Worm (Caenorhabditis elegans) whole organism, L3 larva: ENCODE data around the gene oatr-1.

Experiments
- R02D3.7 ChIP-seq: fragments of 150-350 bp; optimal IDR thresholded peaks from 2 replicates; lab custom pipeline; 2014; ENCODE audit warnings: missing biosample characterization, missing genetic modification characterization
- ZK546.5 ChIP-seq: sonication (generic microtip); optimal IDR thresholded peaks from 2 replicates; lab custom pipeline; 2017; ENCODE audit warnings: missing biosample characterization, missing genetic modification characterization
- aly-2 ChIP-seq: fragments of 150-350 bp; optimal IDR thresholded peaks from 2 replicates; lab custom pipeline; 2014; ENCODE audit warnings: missing biosample characterization, missing genetic modification characterization
- ama-1 ChIP-seq: fragments of 150-350 bp; optimal IDR thresholded peaks from 2 replicates; lab custom pipeline; 2018
- ceh-16 ChIP-seq: sonication (generic microtip); optimal IDR thresholded peaks from 2 replicates; lab custom pipeline; 2017; ENCODE audit warnings: missing biosample characterization, missing genetic modification characterization
- ceh-82 ChIP-seq: fragments of 150-350 bp; optimal IDR thresholded peaks from 2 replicates; lab custom pipeline; 2014; ENCODE audit warnings: missing biosample characterization, missing genetic modification characterization
- ceh-9 ChIP-seq: sonication (generic microtip); optimal IDR thresholded peaks from 2 replicates; lab custom pipeline; 2018; ENCODE audit warnings: missing biosample characterization, missing genetic modification characterization
- daf-12 ChIP-seq: fragments of 150-350 bp; optimal IDR thresholded peaks from 2 replicates; lab custom pipeline; 2014; ENCODE audit warnings: missing biosample characterization, missing genetic modification reagents, missing genetic modification characterization
- egl-27 ChIP-seq: sonication (generic microtip); optimal IDR thresholded peaks from 4 replicates; lab custom pipeline; 2017; ENCODE audit warnings: missing biosample characterization, missing genetic modification reagents, missing genetic modification characterization
- egl-5 ChIP-seq: fragments of 150-350 bp; optimal IDR thresholded peaks from 2 replicates; lab custom pipeline; 2017; ENCODE audit warnings: missing biosample characterization, missing genetic modification reagents, missing genetic modification characterization, inconsistent platforms
- elt-1 ChIP-seq: fragments of 150-350 bp; optimal IDR thresholded peaks from 2 replicates; lab custom pipeline; 2014; ENCODE audit warnings: missing biosample characterization, missing genetic modification characterization
- elt-2 ChIP-seq: sonication (generic microtip); optimal IDR thresholded peaks from 2 replicates; lab custom pipeline; 2016; ENCODE audit warnings: missing genetic modification reagents, mild to moderate bottlenecking, missing genetic modification characterization, missing compliant biosample characterization
- elt-3 ChIP-seq, 3 experiments: fragments of 150-350 bp in 1 of 3; sonication (generic microtip) in 2 of 3; optimal IDR thresholded peaks; 2 replicates in 2 of 3; 4 replicates in 1 of 3; lab custom pipeline; 2014 to 2017; ENCODE audit warnings: missing biosample characterization in 3 of 3, missing genetic modification characterization in 3 of 3
- eor-1 ChIP-seq, 2 experiments: fragments of 150-350 bp; optimal IDR thresholded peaks; 2 replicates each; lab custom pipeline; 2014 to 2018; ENCODE audit warnings: missing biosample characterization in 2 of 2, missing genetic modification characterization in 2 of 2
- fkh-2 ChIP-seq: fragments of 150-350 bp; optimal IDR thresholded peaks from 2 replicates; lab custom pipeline; 2014; ENCODE audit warnings: missing biosample characterization, missing genetic modification reagents, missing genetic modification characterization
- hmg-11 ChIP-seq: sonication (generic microtip); optimal IDR thresholded peaks from 2 replicates; lab custom pipeline; 2016; ENCODE audit warnings: missing genetic modification characterization, missing compliant biosample characterization
- jun-1 ChIP-seq: fragments of 150-350 bp; optimal IDR thresholded peaks from 2 replicates; lab custom pipeline; 2014; ENCODE audit warnings: missing biosample characterization, missing genetic modification reagents, missing genetic modification characterization
- lin-15B ChIP-seq: fragments of 150-350 bp; optimal IDR thresholded peaks from 2 replicates; lab custom pipeline; 2014; ENCODE audit warnings: missing biosample characterization, missing genetic modification characterization
- lin-39 ChIP-seq: fragments of 150-350 bp; optimal IDR thresholded peaks from 2 replicates; lab custom pipeline; 2018; ENCODE audit warnings: missing biosample characterization, missing genetic modification reagents, missing genetic modification characterization
- lsy-12 ChIP-seq: sonication (generic microtip); optimal IDR thresholded peaks from 2 replicates; lab custom pipeline; 2016; ENCODE audit warnings: mild to moderate bottlenecking, missing genetic modification characterization, missing compliant biosample characterization
- mdl-1 ChIP-seq: fragments of 150-350 bp; optimal IDR thresholded peaks from 2 replicates; lab custom pipeline; 2014; ENCODE audit warnings: missing biosample characterization, missing genetic modification characterization
- mml-1 ChIP-seq: fragments of 150-350 bp; sonication (generic microtip); optimal IDR thresholded peaks from 3 replicates; lab custom pipeline; 2014; ENCODE audit warnings: missing biosample characterization, missing genetic modification characterization
- nfya-1 ChIP-seq: sonication (generic microtip); optimal IDR thresholded peaks from 2 replicates; lab custom pipeline; 2017; ENCODE audit warnings: missing genetic modification characterization, mild to moderate bottlenecking, missing compliant biosample characterization, antibody characterized with exemption, moderate library complexity; ENCODE audit not compliant: insufficient read depth
- nhr-11 ChIP-seq: fragments of 150-350 bp; optimal IDR thresholded peaks from 2 replicates; lab custom pipeline; 2014; ENCODE audit warnings: missing biosample characterization, missing genetic modification characterization
- nhr-12 ChIP-seq: fragments of 150-350 bp; optimal IDR thresholded peaks from 2 replicates; lab custom pipeline; 2014; ENCODE audit warnings: missing biosample characterization, missing genetic modification characterization
- nhr-23 ChIP-seq: fragments of 150-350 bp; optimal IDR thresholded peaks from 2 replicates; lab custom pipeline; 2014; ENCODE audit warnings: missing biosample characterization, missing genetic modification reagents, missing genetic modification characterization
- nhr-25 ChIP-seq: sonication (generic microtip); optimal IDR thresholded peaks from 2 replicates; lab custom pipeline; 2017; ENCODE audit warnings: missing biosample characterization, missing genetic modification characterization
- nhr-28 ChIP-seq: fragments of 150-350 bp; optimal IDR thresholded peaks from 2 replicates; lab custom pipeline; 2014; ENCODE audit warnings: missing biosample characterization, missing genetic modification characterization
- nhr-43 ChIP-seq: sonication (generic microtip); optimal IDR thresholded peaks from 2 replicates; lab custom pipeline; 2016; ENCODE audit warnings: mild to moderate bottlenecking, missing genetic modification characterization, missing compliant biosample characterization; ENCODE audit not compliant: poor library complexity, severe bottlenecking
- nhr-67 ChIP-seq: fragments of 150-350 bp; optimal IDR thresholded peaks from 2 replicates; lab custom pipeline; 2014; ENCODE audit warnings: missing biosample characterization, missing genetic modification characterization
- nhr-76 ChIP-seq: fragments of 150-350 bp; sonication (generic microtip); optimal IDR thresholded peaks from 5 replicates; lab custom pipeline; 2014; ENCODE audit warnings: missing biosample characterization, missing genetic modification characterization
- nhr-77 ChIP-seq: fragments of 150-350 bp; optimal IDR thresholded peaks from 2 replicates; lab custom pipeline; 2014; ENCODE audit warnings: missing biosample characterization, missing genetic modification characterization
- pha-4 ChIP-seq: fragments of 150-350 bp; optimal IDR thresholded peaks from 2 replicates; lab custom pipeline; 2014; ENCODE audit warnings: missing biosample characterization, missing genetic modification reagents, missing genetic modification characterization
- pqm-1 ChIP-seq: fragments of 150-350 bp; optimal IDR thresholded peaks from 2 replicates; lab custom pipeline; 2017; ENCODE audit warnings: missing biosample characterization, missing genetic modification characterization, inconsistent platforms
- skn-1 ChIP-seq: fragments of 150-350 bp; optimal IDR thresholded peaks from 2 replicates; lab custom pipeline; 2014; ENCODE audit warnings: missing biosample characterization, missing genetic modification characterization
- snpc-4 ChIP-seq: fragments of 150-350 bp; optimal IDR thresholded peaks from 2 replicates; lab custom pipeline; 2014; ENCODE audit warnings: missing biosample characterization, missing genetic modification characterization
- tbx-2 ChIP-seq: sonication (generic microtip); optimal IDR thresholded peaks from 2 replicates; lab custom pipeline; 2016; ENCODE audit warnings: mild to moderate bottlenecking, missing genetic modification characterization, missing compliant biosample characterization
- unc-39 ChIP-seq: sonication (generic microtip); optimal IDR thresholded peaks from 4 replicates; lab custom pipeline; 2017; ENCODE audit warnings: missing biosample characterization, missing genetic modification characterization
- unc-62 ChIP-seq: fragments of 150-350 bp; sonication (generic microtip); optimal IDR thresholded peaks from 4 replicates; lab custom pipeline; 2014; ENCODE audit warnings: missing biosample characterization, missing genetic modification reagents, missing genetic modification characterization
- zag-1 ChIP-seq: fragments of 150-350 bp; optimal IDR thresholded peaks from 2 replicates; lab custom pipeline; 2014; ENCODE audit warnings: missing biosample characterization, missing genetic modification characterization
- ztf-11 ChIP-seq: fragments of 150-350 bp; optimal IDR thresholded peaks from 2 replicates; lab custom pipeline; 2014; ENCODE audit warnings: missing biosample characterization, missing genetic modification characterization
- ztf-4 ChIP-seq: fragments of 150-350 bp; optimal IDR thresholded peaks from 2 replicates; lab custom pipeline; 2014; ENCODE audit warnings: missing biosample characterization, missing genetic modification characterization

oatr-1 gene

DNA sequence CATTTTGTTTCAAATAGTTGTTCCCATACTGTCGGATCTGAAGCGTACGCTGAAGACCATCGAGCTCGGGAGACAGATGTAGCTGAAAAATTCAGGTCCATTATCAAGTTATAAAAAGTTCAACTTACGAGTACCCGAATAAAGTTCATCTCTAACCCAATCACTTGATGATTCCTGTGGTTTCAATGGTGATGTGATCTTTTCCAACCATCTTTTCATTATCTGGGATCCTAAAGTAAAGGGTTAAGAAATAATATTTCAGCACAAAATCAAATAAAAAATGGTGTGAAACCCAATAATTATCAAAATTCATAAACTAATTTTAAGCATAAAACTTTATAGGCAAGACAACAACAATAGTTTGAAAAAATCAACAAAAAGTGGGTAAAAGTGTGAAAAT, 31.2 kb upstream of the oatr-1 start, which contains the start of gene C05D11.8:
Gene C05D11.8, minus strand, starts transcription at position 101 of the 400 bp plus-strand sequence.
- TF ChIP-seq aly-2 (tag; lab: Kevin White, UChicago) (no peak), nhr-76 (tag; lab: Kevin White, UChicago) (no peak), nfya-1 (no peak), mml-1 (tag; lab: Kevin White, UChicago) (no peak), zag-1 (no peak)

DNA sequence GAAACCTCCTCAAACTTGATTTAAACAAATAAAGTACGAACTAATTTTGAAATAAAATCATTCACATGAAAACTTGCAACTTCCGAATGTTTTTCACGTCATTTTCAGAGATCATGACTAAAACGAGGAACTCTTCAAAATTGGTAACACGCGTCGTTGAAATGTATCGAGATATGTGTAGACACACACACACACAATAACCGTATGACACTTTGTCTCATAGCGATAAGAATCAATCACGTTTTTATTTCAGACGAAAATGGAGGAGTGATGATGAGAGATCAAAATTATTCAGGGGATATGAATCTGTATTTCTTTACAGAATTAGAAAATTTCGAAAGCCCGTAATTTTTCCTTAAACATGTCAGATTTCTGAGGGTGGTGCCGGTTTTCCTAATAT, 26.7 kb upstream of the oatr-1 start:
- TF ChIP-seq nhr-23 (tag; lab: Kevin White, UChicago) (no peak), skn-1 (no peak), pqm-1 (tag; lab: Kevin White, UChicago) (peak; percentile 85), elt-1 (tag; lab: Kevin White, UChicago) (peak; percentile 14), jun-1 (tag; lab: Kevin White, UChicago) (peak; percentile 10), elt-2 (peak; percentile 34), lsy-12 (tag; lab: Kevin White, UChicago) (peak; percentile 2)

DNA sequence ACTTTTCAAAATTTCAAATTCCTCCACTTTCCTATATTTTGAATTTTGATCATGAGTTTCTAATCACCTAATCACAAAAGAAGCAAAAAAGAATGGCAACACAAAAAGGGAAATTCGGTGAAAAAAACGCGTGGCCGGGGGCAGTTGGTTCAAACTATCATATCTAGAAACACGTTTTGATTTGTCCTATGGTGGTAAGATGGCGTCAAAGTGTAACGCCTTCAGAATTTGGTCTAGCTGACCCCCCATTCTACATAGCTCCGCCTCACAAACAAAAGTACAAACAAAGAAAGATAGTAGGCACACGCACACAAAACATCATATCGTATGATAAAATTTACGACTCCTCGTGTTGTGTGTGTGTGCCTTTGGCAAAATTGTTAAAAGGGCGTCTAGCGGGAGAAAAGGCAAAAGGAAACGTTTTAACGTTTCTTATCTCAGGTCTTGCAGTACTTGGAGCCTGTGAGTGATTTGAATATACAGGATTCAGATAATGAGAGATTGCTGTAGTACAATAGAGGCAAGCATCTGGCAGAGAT, 26.1 kb upstream of the oatr-1 start:
- TF ChIP-seq mdl-1 (tag; lab: Kevin White, UChicago): peak; percentile 47
- TF ChIP-seq elt-2: peak; percentile 91
- TF ChIP-seq elt-3 (tag; optimal IDR thresholded peaks at IDR 0.05; lab: Kevin White, UChicago): peak in 1 of 3 experiments; percentile 3
- peak; percentile 19 for TF ChIP-seq pha-4 (tag; lab: Kevin White, UChicago)
- TF ChIP-seq unc-39: no peak
- TF ChIP-seq pqm-1 (tag; lab: Kevin White, UChicago): peak; percentile 89
- TF ChIP-seq ceh-9: no peak
- peak; percentile 72 for TF ChIP-seq nhr-43

DNA sequence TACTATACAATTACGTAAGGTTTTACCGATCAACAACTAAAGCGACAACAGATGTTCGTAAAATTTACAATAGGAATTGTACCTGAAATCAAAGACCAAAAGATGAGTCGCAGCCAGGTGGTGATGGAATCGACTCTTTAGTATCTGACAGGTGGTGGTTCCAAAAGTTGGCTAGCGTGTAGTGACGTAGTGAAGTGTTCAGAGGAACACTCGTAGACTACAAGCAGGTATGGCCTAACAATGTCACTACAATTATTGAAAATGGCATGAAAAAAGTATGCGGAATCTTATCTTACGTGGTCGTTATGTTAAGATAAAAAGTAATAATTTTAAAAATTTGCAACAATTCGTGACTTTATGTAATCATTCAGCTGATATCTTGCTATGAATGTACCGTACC, 25.5 kb upstream of the oatr-1 start:
- TF ChIP-seq unc-62: no peak
- TF ChIP-seq elt-3 (tag; optimal IDR thresholded peaks at IDR 0.05; lab: Kevin White, UChicago): no peak
- no peak for TF ChIP-seq lin-15B (tag; lab: Kevin White, UChicago)
- no peak for TF ChIP-seq lsy-12 (tag; lab: Kevin White, UChicago)
- TF ChIP-seq tbx-2 (tag; lab: Kevin White, UChicago): no peak
- no peak for TF ChIP-seq unc-39
- TF ChIP-seq pha-4 (tag; lab: Kevin White, UChicago): no peak
- no peak for TF ChIP-seq nhr-23 (tag; lab: Kevin White, UChicago)

DNA sequence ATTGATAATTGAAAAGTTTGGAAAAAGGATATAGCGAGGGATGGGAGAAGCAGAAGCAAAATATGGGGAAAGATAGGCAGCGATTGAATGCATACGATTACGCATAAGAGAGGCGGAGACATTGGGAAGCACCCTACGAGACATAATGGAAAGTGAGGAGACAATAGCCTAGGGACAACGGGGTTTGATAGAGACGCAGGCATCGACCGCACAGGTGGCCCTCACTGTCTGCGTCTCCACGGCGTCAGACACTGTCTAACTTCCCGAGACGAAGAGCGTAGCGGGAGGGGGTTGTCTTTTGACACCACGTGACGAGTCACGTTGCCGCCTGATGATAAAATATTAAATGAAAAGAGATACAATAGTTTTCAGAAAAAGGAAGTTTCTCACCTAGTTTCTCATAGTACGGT, 25.0 kb upstream of the oatr-1 start:
- TF ChIP-seq nhr-43 (peak; percentile 96), unc-62 (peak; percentile 53), nfya-1 (peak; percentile 78), tbx-2 (tag; lab: Kevin White, UChicago) (peak; percentile 79), ztf-4 (tag; lab: Kevin White, UChicago) (no peak), fkh-2 (tag; lab: Kevin White, UChicago) (no peak), elt-3 (tag; optimal IDR thresholded peaks at IDR 0.05; lab: Kevin White, UChicago) (peak in 2 of 3 experiments; percentile 19 to 34), mdl-1 (tag; lab: Kevin White, UChicago) (peak; percentile 95), elt-2 (peak; percentile 92), egl-27 (tag; lab: Kevin White, UChicago) (peak; percentile 63), daf-12 (tag; lab: Kevin White, UChicago) (no peak), jun-1 (tag; lab: Kevin White, UChicago) (peak; percentile 88), ceh-9 (no peak), elt-1 (tag; lab: Kevin White, UChicago) (peak; percentile 9), nhr-28 (tag; lab: Kevin White, UChicago) (no peak), ama-1 (lab: Kevin White, UChicago) (peak; percentile 75), nhr-76 (tag; lab: Kevin White, UChicago) (no peak), pqm-1 (tag; lab: Kevin White, UChicago) (peak; percentile 67), lin-15B (tag; lab: Kevin White, UChicago) (peak; percentile 50), lin-39 (tag; lab: Kevin White, UChicago) (peak; percentile 79), nhr-12 (tag; lab: Kevin White, UChicago) (no peak), unc-39 (no peak), R02D3.7 (tag; lab: Kevin White, UChicago) (peak; percentile 65), eor-1 (tag; optimal IDR thresholded peaks at IDR 0.05; lab: Kevin White, UChicago) (peak in 1 of 2 experiments; percentile 21), nhr-67 (tag; lab: Kevin White, UChicago) (no peak), ZK546.5 (no peak), zag-1 (no peak), ceh-16 (tag; lab: Kevin White, UChicago) (no peak), nhr-11 (tag; lab: Kevin White, UChicago) (peak; percentile 30), skn-1 (peak; percentile 76), nhr-25 (tag; lab: Kevin White, UChicago) (peak; percentile 92), lsy-12 (tag; lab: Kevin White, UChicago) (peak; percentile 88), nhr-23 (tag; lab: Kevin White, UChicago) (peak; percentile 97), egl-5 (tag; lab: Kevin White, UChicago) (no peak), ztf-11 (no peak), snpc-4 (tag; lab: Kevin White, UChicago) (peak; percentile 35), hmg-11 (tag; lab: Kevin White, UChicago) (peak; percentile 66), nhr-77 (tag; lab: Kevin White, UChicago) (peak; percentile 30), ceh-82 (peak; percentile 22)
